Fruit fly (Drosophila melanogaster): ENCODE data around the gene scpr-B.
A peak's percentile ranks its signal among the peaks of the same experiment; 100 is the strongest.

Gene scpr-B

DNA sequence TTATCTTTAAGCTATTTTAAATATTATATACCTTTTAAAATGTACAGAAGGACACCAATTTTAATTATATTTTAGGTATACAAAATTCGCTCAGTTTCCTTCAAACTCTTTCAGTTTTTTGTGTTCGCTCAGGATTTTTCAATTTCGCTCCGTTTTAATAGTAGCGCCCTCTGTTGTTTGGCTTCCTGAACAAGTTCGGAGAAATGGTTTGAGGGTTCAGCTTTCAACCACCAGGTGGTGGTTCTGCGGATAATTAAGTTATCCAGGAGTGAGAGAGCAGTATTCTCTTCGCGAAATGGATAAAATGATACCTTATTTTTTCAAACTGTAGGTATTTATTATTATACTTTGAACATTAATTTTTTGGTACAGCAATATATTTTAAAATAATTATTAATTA, 28.2 kb upstream of the scpr-B start (continued):
- peak; percentile 62 for TF ChIP-seq acj6 (GFP tag; optimal IDR thresholded peaks at IDR 0.05)
- no peak for TF ChIP-seq CG15336 (GFP tag; IDR thresholded peaks at IDR 0.05)
- TF ChIP-seq Sox14 (GFP tag; optimal IDR thresholded peaks at IDR 0.05), result peak; percentile 21
- peak; percentile 4 for TF ChIP-seq CG8319 (GFP tag; optimal IDR thresholded peaks at IDR 0.05)
- TF ChIP-seq CG11902 (GFP tag; optimal IDR thresholded peaks at IDR 0.05), result no peak
- peak; percentile 38 for TF ChIP-seq CG6808 (GFP tag; optimal IDR thresholded peaks at IDR 0.05)
- peak; percentile 24 for TF ChIP-seq CG34406 (GFP tag; optimal IDR thresholded peaks at IDR 0.05)
- TF ChIP-seq Ets96B (tag; optimal IDR thresholded peaks at IDR 0.05), result peak; percentile 38

DNA sequence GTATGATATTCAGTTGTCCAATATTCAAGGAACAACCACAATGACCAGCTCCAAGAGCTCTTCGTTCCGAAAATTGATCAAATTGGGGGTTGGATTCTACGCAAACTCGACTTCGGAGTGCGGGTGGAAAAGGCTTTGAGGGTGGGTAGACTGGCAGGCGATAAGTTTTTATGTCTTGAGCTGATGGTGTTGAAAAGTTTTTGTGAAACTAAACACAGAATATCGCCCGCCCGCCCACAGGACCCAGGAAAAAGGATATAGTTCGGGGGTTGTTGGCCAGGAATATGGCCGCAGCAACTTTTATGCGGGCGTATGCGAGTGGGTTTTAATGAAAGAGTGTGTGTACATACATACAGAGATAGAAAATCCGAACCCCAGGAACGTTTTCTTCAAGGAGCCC, 22.8 kb upstream of the scpr-B start:
- TF ChIP-seq fd59A (GFP tag; optimal IDR thresholded peaks at IDR 0.05) (no peak), Ets96B (tag; optimal IDR thresholded peaks at IDR 0.05) (no peak), OdsH (GFP tag; optimal IDR thresholded peaks at IDR 0.05) (no peak), salr (GFP tag; optimal IDR thresholded peaks at IDR 0.05) (no peak), cyc (GFP tag; optimal IDR thresholded peaks at IDR 0.05) (no peak), Hr39 (GFP tag; optimal IDR thresholded peaks at IDR 0.05) (no peak), CG11902 (GFP tag; optimal IDR thresholded peaks at IDR 0.05) (no peak), Eip78C (GFP tag) (no peak), Blimp-1 (GFP tag; optimal IDR thresholded peaks at IDR 0.05) (no peak)

DNA sequence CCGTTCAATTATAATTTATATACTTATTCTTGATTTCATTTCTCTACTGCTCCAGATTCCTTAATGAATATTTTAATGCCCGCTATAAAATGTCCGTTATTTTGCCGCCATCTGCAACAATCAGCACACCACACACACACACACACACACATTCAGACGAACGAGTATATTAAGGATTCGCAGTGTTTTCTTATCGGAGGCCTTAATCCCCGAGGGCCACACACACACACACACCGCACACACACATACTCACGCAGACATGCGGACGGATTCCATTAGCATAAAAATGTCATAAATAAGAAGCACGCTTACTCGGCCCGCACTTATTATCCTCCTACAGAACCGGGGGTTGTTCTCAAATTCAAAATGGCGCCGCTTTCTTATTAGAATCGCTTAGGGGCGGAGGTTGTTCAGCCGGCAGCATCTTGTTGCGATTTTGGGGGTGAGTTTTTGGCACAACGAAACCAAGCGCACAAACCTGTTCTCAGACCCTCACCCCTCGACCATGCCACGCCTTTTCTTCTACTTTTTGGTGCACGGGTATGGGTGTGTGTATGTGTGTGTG, 20.3 kb upstream of the scpr-B start:
- no peak for TF ChIP-seq Ets96B (tag; optimal IDR thresholded peaks at IDR 0.05)
- TF ChIP-seq svp (GFP tag), result no peak
- TF ChIP-seq ss (GFP tag; optimal IDR thresholded peaks at IDR 0.05), result no peak
- no peak for TF ChIP-seq Met (GFP tag; optimal IDR thresholded peaks at IDR 0.05)

DNA sequence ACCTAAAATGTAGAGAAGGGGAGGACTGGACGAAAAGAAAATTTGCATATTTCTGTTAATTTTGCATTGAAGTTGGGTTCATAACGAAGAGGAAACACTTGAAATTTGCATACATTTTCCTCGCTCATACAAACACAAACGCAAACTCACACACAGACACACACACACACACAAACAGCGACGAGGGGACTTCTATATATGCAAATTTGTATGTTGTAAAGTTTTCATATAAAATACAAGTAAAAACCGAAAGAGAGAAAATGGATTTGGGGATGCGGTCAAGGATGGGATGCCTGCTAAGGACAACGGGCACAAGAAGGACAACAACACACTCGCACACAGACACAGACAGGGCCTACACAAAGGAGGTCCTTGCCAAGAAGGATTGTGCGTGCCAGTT, 16.7 kb upstream of the scpr-B start:
- no peak for TF ChIP-seq Met (GFP tag; optimal IDR thresholded peaks at IDR 0.05)
- TF ChIP-seq Eip75B (GFP tag; optimal IDR thresholded peaks at IDR 0.05), result no peak
- TF ChIP-seq Hr38 (GFP tag; optimal IDR thresholded peaks at IDR 0.05), result no peak
- TF ChIP-seq eg (GFP tag; IDR thresholded peaks at IDR 0.05), result no peak
- no peak for TF ChIP-seq topi (GFP tag; optimal IDR thresholded peaks at IDR 0.05)
- no peak for TF ChIP-seq Smox (GFP tag; optimal IDR thresholded peaks at IDR 0.05)
- TF ChIP-seq CG15336 (GFP tag; IDR thresholded peaks at IDR 0.05), result no peak
- no peak for TF ChIP-seq Sox14 (GFP tag; optimal IDR thresholded peaks at IDR 0.05)
- no peak for TF ChIP-seq Eip78C (GFP tag)
- no peak for TF ChIP-seq CG7368 (GFP tag; optimal IDR thresholded peaks at IDR 0.05)
- TF ChIP-seq CG9139 (GFP tag; optimal IDR thresholded peaks at IDR 0.05), result no peak
- no peak for TF ChIP-seq CG6854 (GFP tag; optimal IDR thresholded peaks at IDR 0.05)
- TF ChIP-seq CG31627 (GFP tag; optimal IDR thresholded peaks at IDR 0.05), result no peak
- no peak for TF ChIP-seq CG8319 (GFP tag; optimal IDR thresholded peaks at IDR 0.05)
- TF ChIP-seq CG6276 (GFP tag; optimal IDR thresholded peaks at IDR 0.05), result no peak
- no peak for TF ChIP-seq Gug (GFP tag; IDR thresholded peaks at IDR 0.05)

DNA sequence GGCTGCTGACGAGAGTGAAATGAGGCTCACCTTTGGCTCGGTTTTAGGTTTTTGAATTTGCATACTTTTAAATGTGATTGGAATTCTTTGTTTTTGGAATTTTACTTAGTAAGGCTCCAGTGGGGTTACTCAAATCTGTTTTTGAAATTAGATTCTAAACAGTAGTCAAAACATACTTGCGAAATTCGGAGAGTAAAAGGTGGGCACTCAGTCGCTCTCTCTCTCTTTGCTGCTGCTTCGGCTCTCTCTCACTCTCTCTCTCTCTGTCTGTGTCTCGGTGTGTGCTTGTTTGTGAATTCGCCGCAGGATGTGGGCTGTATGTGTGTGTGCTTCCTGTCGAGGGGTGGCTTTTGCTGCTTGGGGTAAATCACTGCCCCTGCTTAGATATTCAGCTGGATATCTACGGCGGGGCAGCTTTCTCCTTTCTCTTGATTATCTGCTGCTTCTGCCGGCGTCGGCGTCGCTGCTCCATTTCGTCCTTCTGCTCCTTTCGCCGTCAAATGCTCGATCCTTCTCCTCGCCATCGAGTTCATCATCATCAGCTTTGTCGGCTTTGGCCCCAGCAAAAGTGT, 13.7 kb upstream of the scpr-B start:
- TF ChIP-seq CG9139 (GFP tag; optimal IDR thresholded peaks at IDR 0.05) (no peak), fkh (GFP tag; optimal IDR thresholded peaks at IDR 0.05) (no peak), acj6 (GFP tag; optimal IDR thresholded peaks at IDR 0.05) (no peak), CG6854 (GFP tag; optimal IDR thresholded peaks at IDR 0.05) (no peak), OdsH (GFP tag; optimal IDR thresholded peaks at IDR 0.05) (no peak), esn (GFP tag; optimal IDR thresholded peaks at IDR 0.05) (no peak), ss (GFP tag; optimal IDR thresholded peaks at IDR 0.05) (no peak)

DNA sequence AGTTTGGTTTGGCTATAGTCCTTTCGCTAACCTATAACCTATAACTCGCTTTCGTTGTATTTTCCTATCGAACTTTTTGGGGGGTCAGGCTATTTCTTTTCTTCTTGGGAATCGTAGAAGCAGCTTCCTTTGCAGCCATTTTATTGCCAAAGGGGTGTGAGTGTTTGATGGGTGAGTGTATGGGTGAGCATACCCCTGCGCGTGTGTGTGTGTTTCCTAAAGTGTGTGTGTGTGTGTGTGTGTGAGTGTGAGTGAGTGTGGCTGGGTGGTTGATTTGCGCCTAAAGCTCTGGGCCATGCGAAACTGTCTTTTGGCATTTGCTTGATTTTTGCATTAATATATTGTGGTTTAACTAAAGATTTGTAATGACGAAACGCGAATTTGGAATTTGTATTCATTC, 13.0 kb upstream of the scpr-B start:
- TF ChIP-seq CG8119 (GFP tag; IDR thresholded peaks at IDR 0.05) (no peak), Met (GFP tag; optimal IDR thresholded peaks at IDR 0.05) (no peak)

Measured in whole organism, prepupa.